Worm (Caenorhabditis elegans) whole organism, early embryonic: ENCODE results near the gene wdr-31.

ENCODE experiments used
- aly-1 ChIP-seq: sonication (generic microtip); optimal IDR thresholded peaks from 2 replicates; lab custom pipeline; 2016; ENCODE audit warnings: missing genetic modification characterization, missing compliant biosample characterization
- ama-1 ChIP-seq: fragments of 150-350 bp; optimal IDR thresholded peaks from 2 replicates; lab custom pipeline; 2014
- ceh-36 ChIP-seq: sonication (generic microtip); optimal IDR thresholded peaks from 2 replicates; lab custom pipeline; 2016; ENCODE audit warnings: missing genetic modification characterization, inconsistent platforms, missing compliant biosample characterization
- ets-7 ChIP-seq: sonication (generic microtip); optimal IDR thresholded peaks from 2 replicates; lab custom pipeline; 2016; ENCODE audit warnings: missing genotype, missing genetic modification characterization, missing compliant biosample characterization
- flt-1 ChIP-seq: fragments of 200-800 bp; sonication (Bioruptor generic); IDR thresholded peaks from 2 replicates; pipeline ENCODE4 v1.3.6; 2022; ENCODE audit warnings: missing genetic modification characterization, missing compliant biosample characterization
- hmbx-1 ChIP-seq: sonication (generic microtip); optimal IDR thresholded peaks from 2 replicates; lab custom pipeline; 2016; ENCODE audit warnings: mild to moderate bottlenecking, missing genetic modification characterization, missing compliant biosample characterization
- hmg-4 ChIP-seq: fragments of 200-800 bp; sonication (Bioruptor generic); optimal IDR thresholded peaks from 2 replicates; lab custom pipeline; 2018; ENCODE audit warnings: mild to moderate bottlenecking, missing genetic modification characterization, missing compliant biosample characterization
- hnd-1 ChIP-seq: sonication (generic microtip); optimal IDR thresholded peaks from 2 replicates; lab custom pipeline; 2016; ENCODE audit warnings: missing genetic modification characterization, missing compliant biosample characterization
- pes-1 ChIP-seq: fragments of 200-800 bp; sonication (Bioruptor generic); IDR thresholded peaks from 2 replicates; pipeline ENCODE4 v1.3.6; 2022; ENCODE audit warnings: missing genetic modification reagents, missing genetic modification characterization, missing compliant biosample characterization
- scrt-1 ChIP-seq: fragments of 200-800 bp; sonication (Bioruptor generic); IDR thresholded peaks from 2 replicates; pipeline ENCODE4 v1.3.6; 2022; ENCODE audit warnings: missing genetic modification characterization, missing compliant biosample characterization
- sea-1 ChIP-seq: fragments of 200-800 bp; sonication (Bioruptor generic); conservative IDR thresholded peaks from 2 replicates; pipeline ENCODE4 v1.3.6; 2022; ENCODE audit warnings: missing genetic modification characterization, missing compliant biosample characterization
- tbx-11 ChIP-seq: fragments of 200-800 bp; sonication (Bioruptor generic); IDR thresholded peaks from 2 replicates; pipeline ENCODE4 v1.3.6; 2022; ENCODE audit warnings: missing genetic modification characterization, missing compliant biosample characterization
- tra-4 ChIP-seq: sonication (generic microtip); optimal IDR thresholded peaks from 2 replicates; lab custom pipeline; 2017; ENCODE audit warnings: missing genetic modification characterization, missing compliant biosample characterization

- TF ChIP-seq pes-1 (GFP tag; lab: Robert Waterston, UW) (no peak), tbx-11 (GFP tag; lab: Robert Waterston, UW) (no peak), scrt-1 (GFP tag; lab: Robert Waterston, UW) (no peak), ama-1 (lab: Kevin White, UChicago) (no peak), hmg-4 (no peak), hmbx-1 (no peak), sea-1 (GFP tag; lab: Robert Waterston, UW) (no peak), ets-7 (no peak), aly-1 (tag; lab: Kevin White, UChicago) (no peak), flt-1 (GFP tag; lab: Robert Waterston, UW) (no peak), hnd-1 (tag; lab: Kevin White, UChicago) (no peak), ceh-36 (tag; lab: Kevin White, UChicago) (no peak), tra-4 (tag; lab: Kevin White, UChicago) (no peak)
Observed at ce11 chrII:2774904-2775303, 39.8 kb upstream of the wdr-31 start, which contains the start of gene fbxb-111.
